Worm (Caenorhabditis elegans) whole organism, mixed stage, embryonic: ENCODE data around the gene rab-6.1.
A peak's percentile ranks its signal among the peaks of the same experiment; 100 is the strongest.
"Not testable (repeated sequence)": the region's sequence is repeated elsewhere in the genome, so short reads cannot be mapped to it uniquely, and the experiment has no call there.

ENCODE experiments used
- M03D4.4 ChIP-seq: sonication (generic microtip); optimal IDR thresholded peaks from 2 replicates; lab custom pipeline; 2017; ENCODE audit warnings: mild to moderate bottlenecking, missing genetic modification characterization, missing compliant biosample characterization
- bed-3 ChIP-seq: fragments of 200-800 bp; sonication (Bioruptor generic); optimal IDR thresholded peaks from 3 replicates; lab custom pipeline; 2018; ENCODE audit warnings: mild to moderate bottlenecking, missing genetic modification characterization, moderate library complexity, missing compliant biosample characterization
- blmp-1 ChIP-seq: fragments of 150-350 bp; optimal IDR thresholded peaks from 2 replicates; lab custom pipeline; 2014; ENCODE audit warnings: missing biosample characterization, missing genetic modification characterization
- ceh-39 ChIP-seq: fragments of 150-350 bp; optimal IDR thresholded peaks from 2 replicates; lab custom pipeline; 2014; ENCODE audit warnings: missing biosample characterization, missing genetic modification characterization
- ceh-43 ChIP-seq: fragments of 200-800 bp; sonication (Bioruptor generic); optimal IDR thresholded peaks from 2 replicates; lab custom pipeline; 2018; ENCODE audit warnings: mild to moderate bottlenecking, missing genetic modification characterization, moderate library complexity, missing compliant biosample characterization
- ceh-83 ChIP-seq: fragments of 200-800 bp; sonication (Bioruptor generic); optimal IDR thresholded peaks from 2 replicates; lab custom pipeline; 2018; ENCODE audit warnings: mild to moderate bottlenecking, missing genetic modification characterization, missing compliant biosample characterization
- ces-1 ChIP-seq: fragments of 150-350 bp; optimal IDR thresholded peaks from 2 replicates; lab custom pipeline; 2014; ENCODE audit warnings: missing biosample characterization, missing genetic modification reagents, missing genetic modification characterization
- cnd-1 ChIP-seq: fragments of 200-800 bp; sonication (Bioruptor generic); optimal IDR thresholded peaks from 2 replicates; lab custom pipeline; 2018; ENCODE audit warnings: mild to moderate bottlenecking, missing genetic modification characterization, missing compliant biosample characterization
- drap-1 ChIP-seq: fragments of 200-800 bp; sonication (Bioruptor generic); optimal IDR thresholded peaks from 3 replicates; lab custom pipeline; 2018; ENCODE audit warnings: mild to moderate bottlenecking, missing genetic modification characterization, missing compliant biosample characterization
- elt-1 ChIP-seq: sonication (generic microtip); optimal IDR thresholded peaks from 2 replicates; lab custom pipeline; 2017; ENCODE audit warnings: missing genetic modification characterization, mild to moderate bottlenecking, missing compliant biosample characterization, antibody characterized with exemption, moderate library complexity, borderline replicate concordance; ENCODE audit not compliant: insufficient read depth
- elt-3 ChIP-seq: fragments of 150-350 bp; optimal IDR thresholded peaks from 2 replicates; lab custom pipeline; 2014; ENCODE audit warnings: missing biosample characterization, missing genetic modification characterization
- flh-1 ChIP-seq: fragments of 200-800 bp; sonication (Bioruptor generic); optimal IDR thresholded peaks from 2 replicates; lab custom pipeline; 2018; ENCODE audit warnings: mild to moderate bottlenecking, missing genetic modification characterization, moderate library complexity, missing compliant biosample characterization
- ham-2 ChIP-seq: fragments of 200-800 bp; sonication (Bioruptor generic); optimal IDR thresholded peaks from 2 replicates; lab custom pipeline; 2018; ENCODE audit warnings: mild to moderate bottlenecking, missing genetic modification characterization, missing compliant biosample characterization
- hlh-1 ChIP-seq: fragments of 150-350 bp; optimal IDR thresholded peaks from 2 replicates; lab custom pipeline; 2014; ENCODE audit warnings: missing biosample characterization, missing genetic modification reagents, missing genetic modification characterization
- lin-13 ChIP-seq: fragments of 150-350 bp; optimal IDR thresholded peaks from 2 replicates; lab custom pipeline; 2014; ENCODE audit warnings: missing biosample characterization, missing genetic modification characterization
- lin-32 ChIP-seq: fragments of 200-800 bp; sonication (Bioruptor generic); optimal IDR thresholded peaks from 2 replicates; lab custom pipeline; 2018; ENCODE audit warnings: mild to moderate bottlenecking, missing genetic modification characterization, missing compliant biosample characterization
- lsy-2 ChIP-seq: fragments of 150-350 bp; optimal IDR thresholded peaks from 2 replicates; lab custom pipeline; 2014; ENCODE audit warnings: missing biosample characterization, missing genetic modification characterization
- mab-5 ChIP-seq: fragments of 150-350 bp; optimal IDR thresholded peaks from 2 replicates; lab custom pipeline; 2014; ENCODE audit warnings: missing biosample characterization, missing genetic modification characterization
- mep-1 ChIP-seq: fragments of 150-350 bp; optimal IDR thresholded peaks from 2 replicates; lab custom pipeline; 2017; ENCODE audit warnings: missing biosample characterization, missing genetic modification reagents, missing genetic modification characterization, inconsistent platforms
- mls-2 ChIP-seq: sonication (generic microtip); optimal IDR thresholded peaks from 2 replicates; lab custom pipeline; 2016; ENCODE audit warnings: mild to moderate bottlenecking, missing genetic modification characterization, moderate library complexity, missing compliant biosample characterization
- nhr-12 ChIP-seq: fragments of 150-350 bp; optimal IDR thresholded peaks from 2 replicates; lab custom pipeline; 2014; ENCODE audit warnings: missing biosample characterization, missing genetic modification characterization
- nhr-2 ChIP-seq: fragments of 150-350 bp; optimal IDR thresholded peaks from 2 replicates; lab custom pipeline; 2014; ENCODE audit warnings: missing biosample characterization, missing genetic modification characterization
- nhr-237 ChIP-seq: fragments of 150-350 bp; optimal IDR thresholded peaks from 2 replicates; lab custom pipeline; 2014; ENCODE audit warnings: missing biosample characterization, missing genetic modification characterization
- nhr-28 ChIP-seq: fragments of 150-350 bp; optimal IDR thresholded peaks from 2 replicates; lab custom pipeline; 2014; ENCODE audit warnings: missing biosample characterization, missing genetic modification characterization
- nhr-76 ChIP-seq: sonication (generic microtip); optimal IDR thresholded peaks from 2 replicates; lab custom pipeline; 2017; ENCODE audit warnings: missing biosample characterization, missing genetic modification characterization
- pha-4 ChIP-seq: fragments of 150-350 bp; optimal IDR thresholded peaks from 2 replicates; lab custom pipeline; 2018; ENCODE audit warnings: missing biosample characterization, missing genetic modification reagents, missing genetic modification characterization
- sem-2 ChIP-seq: fragments of 200-800 bp; sonication (Bioruptor generic); optimal IDR thresholded peaks from 2 replicates; lab custom pipeline; 2018; ENCODE audit warnings: mild to moderate bottlenecking, missing genetic modification characterization, missing compliant biosample characterization
- snpc-4 ChIP-seq: fragments of 150-350 bp; optimal IDR thresholded peaks from 2 replicates; lab custom pipeline; 2014; ENCODE audit warnings: missing biosample characterization, missing genetic modification characterization
- sptf-1 ChIP-seq: sonication (generic microtip); optimal IDR thresholded peaks from 2 replicates; lab custom pipeline; 2017; ENCODE audit warnings: mild to moderate bottlenecking, missing genetic modification characterization, moderate library complexity, missing compliant biosample characterization
- tbx-8 ChIP-seq: fragments of 200-800 bp; sonication (Bioruptor generic); optimal IDR thresholded peaks from 2 replicates; lab custom pipeline; 2018; ENCODE audit warnings: mild to moderate bottlenecking, missing genetic modification characterization, moderate library complexity, missing compliant biosample characterization
- unc-120 ChIP-seq: sonication (generic microtip); optimal IDR thresholded peaks from 2 replicates; lab custom pipeline; 2017; ENCODE audit warnings: missing genetic modification characterization, missing compliant biosample characterization; ENCODE audit not compliant: poor library complexity, severe bottlenecking
- unc-39 ChIP-seq: fragments of 150-350 bp; optimal IDR thresholded peaks from 2 replicates; lab custom pipeline; 2014; ENCODE audit warnings: missing biosample characterization, missing genetic modification characterization
- unc-62 ChIP-seq: fragments of 150-350 bp; optimal IDR thresholded peaks from 2 replicates; lab custom pipeline; 2014; ENCODE audit warnings: missing biosample characterization, missing genetic modification reagents, missing genetic modification characterization
- zip-8 ChIP-seq: fragments of 150-350 bp; optimal IDR thresholded peaks from 2 replicates; lab custom pipeline; 2014; ENCODE audit warnings: missing biosample characterization, missing genetic modification characterization
- ztf-11 ChIP-seq: fragments of 150-350 bp; optimal IDR thresholded peaks from 2 replicates; lab custom pipeline; 2014; ENCODE audit warnings: missing biosample characterization, missing genetic modification characterization

Gene rab-6.1

DNA sequence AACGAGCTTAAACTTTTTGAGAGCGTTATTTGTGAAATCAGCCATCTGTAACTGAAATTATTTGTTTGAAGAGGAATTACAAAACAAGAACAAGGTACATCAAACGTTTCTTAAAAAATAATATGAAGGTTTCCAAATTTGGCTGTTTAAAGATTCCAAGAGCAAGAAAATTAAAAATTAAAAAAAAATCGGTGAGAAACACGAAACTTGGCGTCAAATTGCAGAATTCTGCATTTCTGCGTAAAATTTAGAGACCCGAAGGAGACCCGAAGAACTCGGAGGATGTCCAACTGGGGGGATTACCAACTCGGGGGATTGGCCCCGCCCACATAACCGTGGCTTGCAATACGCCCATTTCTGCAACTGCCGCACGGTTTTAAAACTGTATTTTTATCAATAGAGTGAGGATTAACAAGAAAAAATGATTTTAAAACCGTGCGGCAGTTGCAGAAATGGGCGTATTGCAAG, at the start of gene rab-6.1:
Gene rab-6.1, minus strand, starts transcription at position 51 of the 468 bp plus-strand sequence.
- not testable (repeated sequence) for TF ChIP-seq nhr-2; ces-1 (GFP tag; lab: Kevin White, UChicago); hlh-1

- TF ChIP-seq cnd-1 (tag; lab: Kevin White, UChicago) (no peak), mls-2 (tag; lab: Kevin White, UChicago) (no peak), unc-62 (GFP tag; lab: Kevin White, UChicago) (no peak), zip-8 (tag; lab: Kevin White, UChicago) (no peak), unc-120 (tag; lab: Kevin White, UChicago) (peak; percentile 10), lsy-2 (tag; lab: Kevin White, UChicago) (no peak), mep-1 (tag; lab: Kevin White, UChicago) (peak; percentile 7), lin-13 (no peak)
Observed at ce11 chrIII:9054414-9055147, 48.8 kb upstream of the rab-6.1 start, which contains the start of gene cls-2. TSS of gene cls-2 (plus strand) at chrIII:9055048.

DNA sequence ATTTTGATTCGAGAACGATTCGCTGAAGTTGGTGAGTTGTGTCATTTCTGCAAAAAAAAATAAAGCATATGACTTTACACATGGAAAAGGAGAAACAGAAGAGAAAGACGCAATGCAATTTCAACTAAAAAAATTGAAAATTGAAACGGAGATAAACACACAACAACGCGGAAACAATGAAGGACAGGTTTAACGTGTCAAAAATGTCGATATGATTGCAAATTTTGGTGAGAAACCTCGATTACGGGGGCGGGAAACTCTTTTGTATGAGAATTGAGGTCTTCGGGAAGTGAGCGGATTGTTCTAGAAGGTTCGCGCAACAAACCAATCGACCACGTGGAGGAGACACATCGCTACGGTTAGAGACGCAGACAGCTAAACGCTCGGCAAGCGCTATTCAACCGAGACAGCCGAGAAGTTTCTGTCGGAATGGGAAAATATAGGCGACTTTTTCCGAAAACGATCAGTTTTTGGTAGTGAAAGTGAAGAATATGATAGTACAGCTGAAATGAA, 48.0 kb upstream of the rab-6.1 start, which contains the start of gene R107.5:
Gene R107.5, minus strand, starts transcription at position 51 of the 513 bp plus-strand sequence.
- TF ChIP-seq lsy-2 (tag; lab: Kevin White, UChicago), result peak; percentile 75
- TF ChIP-seq unc-62 (GFP tag; lab: Kevin White, UChicago), result peak; percentile 86
- no peak for TF ChIP-seq mab-5
- peak; percentile 60 for TF ChIP-seq ztf-11 (tag; lab: Kevin White, UChicago)
- no peak for TF ChIP-seq nhr-28 (tag; lab: Kevin White, UChicago)
- no peak for TF ChIP-seq flh-1 (GFP tag; lab: Kevin White, UChicago)
- TF ChIP-seq lin-13, result peak; percentile 89
- TF ChIP-seq blmp-1, result peak; percentile 66
- TF ChIP-seq unc-39 (tag; lab: Kevin White, UChicago), result no peak
- TF ChIP-seq unc-120 (tag; lab: Kevin White, UChicago), result peak; percentile 33
- TF ChIP-seq mls-2 (tag; lab: Kevin White, UChicago), result peak; percentile 91
- peak; percentile 80 for TF ChIP-seq mep-1 (tag; lab: Kevin White, UChicago)
- peak; percentile 97 for TF ChIP-seq pha-4 (tag; lab: Kevin White, UChicago)
- TF ChIP-seq ceh-83, result peak; percentile 69
- no peak for TF ChIP-seq zip-8 (tag; lab: Kevin White, UChicago)
- TF ChIP-seq elt-1, result no peak
- peak; percentile 13 for TF ChIP-seq nhr-2
- no peak for TF ChIP-seq nhr-12 (tag; lab: Kevin White, UChicago)
- peak; percentile 56 for TF ChIP-seq drap-1 (GFP tag; lab: Kevin White, UChicago)
- TF ChIP-seq M03D4.4 (tag; lab: Kevin White, UChicago), result peak; percentile 51
- TF ChIP-seq lin-32 (GFP tag; lab: Kevin White, UChicago), result no peak
- peak; percentile 92 for TF ChIP-seq ceh-39 (tag; lab: Kevin White, UChicago)
- no peak for TF ChIP-seq snpc-4 (tag; lab: Kevin White, UChicago)
- TF ChIP-seq cnd-1 (tag; lab: Kevin White, UChicago), result peak; percentile 55
- TF ChIP-seq sem-2, result peak; percentile 1
- TF ChIP-seq bed-3, result peak; percentile 34
- TF ChIP-seq ceh-43, result peak; percentile 36
- peak; percentile 74 for TF ChIP-seq ces-1 (GFP tag; lab: Kevin White, UChicago)
- no peak for TF ChIP-seq tbx-8 (GFP tag; lab: Kevin White, UChicago)
- peak; percentile 72 for TF ChIP-seq nhr-237 (tag; lab: Kevin White, UChicago)
- peak; percentile 92 for TF ChIP-seq ham-2 (GFP tag; lab: Kevin White, UChicago)
- peak; percentile 20 for TF ChIP-seq hlh-1
- TF ChIP-seq elt-3 (tag; lab: Kevin White, UChicago), result peak; percentile 75
- peak; percentile 69 for TF ChIP-seq sptf-1 (tag; lab: Kevin White, UChicago)
- no peak for TF ChIP-seq nhr-76 (tag; lab: Kevin White, UChicago)
